Worm (Caenorhabditis elegans) whole organism, mixed stage, embryonic: ENCODE measurements around the gene R10E8.1.

Experiments
- ceh-43 ChIP-seq: fragments of 200-800 bp; sonication (Bioruptor generic); optimal IDR thresholded peaks from 2 replicates; lab custom pipeline; 2018; ENCODE audit warnings: mild to moderate bottlenecking, missing genetic modification characterization, moderate library complexity, missing compliant biosample characterization
- ceh-83 ChIP-seq: fragments of 200-800 bp; sonication (Bioruptor generic); optimal IDR thresholded peaks from 2 replicates; lab custom pipeline; 2018; ENCODE audit warnings: mild to moderate bottlenecking, missing genetic modification characterization, missing compliant biosample characterization
- elt-1 ChIP-seq: sonication (generic microtip); optimal IDR thresholded peaks from 2 replicates; lab custom pipeline; 2017; ENCODE audit warnings: missing genetic modification characterization, mild to moderate bottlenecking, missing compliant biosample characterization, antibody characterized with exemption, moderate library complexity, borderline replicate concordance; ENCODE audit not compliant: insufficient read depth
- lin-13 ChIP-seq: fragments of 150-350 bp; optimal IDR thresholded peaks from 2 replicates; lab custom pipeline; 2014; ENCODE audit warnings: missing biosample characterization, missing genetic modification characterization
- nhr-2 ChIP-seq: fragments of 150-350 bp; optimal IDR thresholded peaks from 2 replicates; lab custom pipeline; 2014; ENCODE audit warnings: missing biosample characterization, missing genetic modification characterization
- sem-2 ChIP-seq: fragments of 200-800 bp; sonication (Bioruptor generic); optimal IDR thresholded peaks from 2 replicates; lab custom pipeline; 2018; ENCODE audit warnings: mild to moderate bottlenecking, missing genetic modification characterization, missing compliant biosample characterization

Gene R10E8.1

DNA sequence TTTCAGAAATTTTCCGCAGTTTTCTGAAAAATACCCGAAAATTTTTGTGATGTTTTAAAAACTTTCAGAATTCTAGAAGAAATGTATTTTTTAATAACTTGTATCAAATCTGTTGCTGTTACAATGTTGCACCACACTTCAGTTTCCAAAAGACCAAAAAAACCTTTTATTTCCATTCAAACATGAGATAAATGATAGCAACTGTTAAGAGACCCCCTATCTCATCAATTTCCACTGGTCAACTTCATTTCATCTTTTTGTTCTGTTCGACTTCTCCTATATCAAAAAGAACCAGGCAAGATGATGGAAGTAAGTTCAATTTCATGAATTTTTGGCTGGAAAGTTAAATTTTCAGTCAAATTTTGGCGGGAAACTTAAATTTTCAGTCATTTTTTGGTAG lies 53.8 kb downstream of the R10E8.1 start, which contains the start of gene F16H6.4:
Gene F16H6.4 (plus strand): TSS at position 301 of the 400 bp plus-strand sequence.
- TF ChIP-seq ceh-43 (GFP tag; lab: Kevin White, UChicago) (no peak), sem-2 (GFP tag; lab: Kevin White, UChicago) (no peak)

DNA sequence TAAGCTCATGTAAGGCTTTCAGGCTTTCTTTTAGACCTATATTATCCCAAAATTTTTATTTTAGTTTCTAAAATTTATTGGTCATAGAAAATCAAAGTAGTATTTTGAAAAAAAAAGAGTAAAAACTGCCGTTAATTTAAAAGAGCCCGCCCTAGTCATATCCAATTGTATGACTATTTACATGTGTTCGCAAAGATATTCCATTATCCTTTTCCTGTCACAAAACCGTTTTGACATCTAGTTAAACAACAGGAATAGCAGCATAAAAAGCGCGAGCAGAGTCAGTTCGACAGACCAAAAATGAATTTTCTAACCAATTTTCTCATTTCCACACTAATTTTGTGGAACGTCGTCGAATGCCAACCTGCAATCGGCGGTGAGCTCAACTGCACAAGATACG lies 57.2 kb downstream of the R10E8.1 start, which contains the start of gene F16H6.3:
Gene F16H6.3 (plus strand): TSS at position 301 of the 400 bp plus-strand sequence.
- TF ChIP-seq ceh-83 (GFP tag; lab: Kevin White, UChicago) = no peak
- TF ChIP-seq elt-1 (tag; lab: Kevin White, UChicago) = no peak
- TF ChIP-seq nhr-2 (tag; lab: Kevin White, UChicago) = no peak
- no peak for TF ChIP-seq lin-13 (tag; lab: Kevin White, UChicago)
- TF ChIP-seq, all 35 proteins: peak for 0
